Worm (Caenorhabditis elegans) whole organism, L2 larva: Measurements from ENCODE around the gene clec-173.

ENCODE experiments used
- C34F6.9 ChIP-seq: fragments of 150-350 bp; optimal IDR thresholded peaks from 2 replicates; lab custom pipeline; 2014; ENCODE audit warnings: missing biosample characterization, missing genetic modification characterization
- F13H6.1 ChIP-seq: sonication (generic microtip); optimal IDR thresholded peaks from 2 replicates; lab custom pipeline; 2016; ENCODE audit warnings: missing genetic modification characterization, missing compliant biosample characterization
- R02D3.7 ChIP-seq: fragments of 150-350 bp; optimal IDR thresholded peaks from 2 replicates; lab custom pipeline; 2014; ENCODE audit warnings: missing biosample characterization, missing genetic modification characterization
- Y55F3AM.14 ChIP-seq: fragments of 200-800 bp; sonication (Bioruptor generic); optimal IDR thresholded peaks from 2 replicates; lab custom pipeline; 2018; ENCODE audit warnings: mild to moderate bottlenecking, missing genetic modification characterization, missing compliant biosample characterization
- ZK546.5 ChIP-seq: sonication (generic microtip); optimal IDR thresholded peaks from 2 replicates; lab custom pipeline; 2017; ENCODE audit warnings: missing biosample characterization, missing genetic modification characterization
- alr-1 ChIP-seq: fragments of 150-350 bp; optimal IDR thresholded peaks from 2 replicates; lab custom pipeline; 2014; ENCODE audit warnings: missing biosample characterization, missing genetic modification characterization
- blmp-1 ChIP-seq: sonication (generic microtip); optimal IDR thresholded peaks from 2 replicates; lab custom pipeline; 2017; ENCODE audit warnings: missing genetic modification characterization, mild to moderate bottlenecking, missing compliant biosample characterization, antibody characterized with exemption, moderate library complexity; ENCODE audit not compliant: insufficient read depth
- ceh-16 ChIP-seq: fragments of 150-350 bp; optimal IDR thresholded peaks from 2 replicates; lab custom pipeline; 2014; ENCODE audit warnings: missing biosample characterization, missing genetic modification characterization
- ceh-82 ChIP-seq: fragments of 150-350 bp; optimal IDR thresholded peaks from 2 replicates; lab custom pipeline; 2014; ENCODE audit warnings: missing biosample characterization, missing genetic modification characterization
- crh-2 ChIP-seq: sonication (generic microtip); optimal IDR thresholded peaks from 2 replicates; lab custom pipeline; 2017; ENCODE audit warnings: missing biosample characterization, missing genetic modification characterization
- dmd-4 ChIP-seq: sonication (generic microtip); optimal IDR thresholded peaks from 2 replicates; lab custom pipeline; 2017; ENCODE audit warnings: missing biosample characterization, missing genetic modification characterization
- elt-1 ChIP-seq: fragments of 150-350 bp; optimal IDR thresholded peaks from 2 replicates; lab custom pipeline; 2014; ENCODE audit warnings: missing biosample characterization, missing genetic modification characterization
- elt-3 ChIP-seq: sonication (generic microtip); optimal IDR thresholded peaks from 2 replicates; lab custom pipeline; 2017; ENCODE audit warnings: missing biosample characterization, missing genetic modification characterization
- fos-1 ChIP-seq: fragments of 150-350 bp; optimal IDR thresholded peaks from 2 replicates; lab custom pipeline; 2014; ENCODE audit warnings: missing biosample characterization, missing genetic modification characterization
- gmeb-1 ChIP-seq: fragments of 150-350 bp; optimal IDR thresholded peaks from 2 replicates; lab custom pipeline; 2014; ENCODE audit warnings: missing biosample characterization, missing genetic modification characterization
- lin-11 ChIP-seq: fragments of 150-350 bp; sonication (generic microtip); optimal IDR thresholded peaks from 2 replicates; lab custom pipeline; 2014; ENCODE audit warnings: missing biosample characterization, missing genetic modification characterization, inconsistent platforms, mixed read lengths
- lin-13 ChIP-seq: fragments of 150-350 bp; optimal IDR thresholded peaks from 2 replicates; lab custom pipeline; 2014; ENCODE audit warnings: missing biosample characterization, missing genetic modification reagents, missing genetic modification characterization
- lin-39 ChIP-seq: fragments of 150-350 bp; optimal IDR thresholded peaks from 2 replicates; lab custom pipeline; 2014; ENCODE audit warnings: missing biosample characterization, missing genetic modification reagents, missing genetic modification characterization
- lsy-2 ChIP-seq, 2 experiments: fragments of 150-350 bp in 1 of 2; sonication (generic microtip) in 1 of 2; optimal IDR thresholded peaks; 2 replicates each; lab custom pipeline; 2014 to 2017; ENCODE audit warnings: missing biosample characterization in 2 of 2, missing genetic modification characterization in 2 of 2
- mab-5 ChIP-seq: fragments of 150-350 bp; optimal IDR thresholded peaks from 2 replicates; lab custom pipeline; 2014; ENCODE audit warnings: missing biosample characterization, missing genetic modification characterization
- mbf-1 ChIP-seq: sonication (generic microtip); optimal IDR thresholded peaks from 2 replicates; lab custom pipeline; 2017; ENCODE audit warnings: missing biosample characterization, missing genetic modification characterization
- mdl-1 ChIP-seq, 2 experiments: fragments of 150-350 bp in 1 of 2; sonication (generic microtip) in 1 of 2; optimal IDR thresholded peaks; 2 replicates each; lab custom pipeline; 2017; ENCODE audit warnings: missing biosample characterization in 2 of 2, missing genetic modification characterization in 2 of 2
- nhr-11 ChIP-seq: fragments of 150-350 bp; optimal IDR thresholded peaks from 2 replicates; lab custom pipeline; 2014; ENCODE audit warnings: missing biosample characterization, missing genetic modification characterization
- nhr-12 ChIP-seq: fragments of 150-350 bp; optimal IDR thresholded peaks from 2 replicates; lab custom pipeline; 2014; ENCODE audit warnings: missing biosample characterization, missing genetic modification characterization
- nhr-129 ChIP-seq: fragments of 150-350 bp; optimal IDR thresholded peaks from 2 replicates; lab custom pipeline; 2014; ENCODE audit warnings: missing biosample characterization, missing genetic modification characterization
- nhr-21 ChIP-seq: fragments of 150-350 bp; optimal IDR thresholded peaks from 2 replicates; lab custom pipeline; 2014; ENCODE audit warnings: missing biosample characterization, missing genetic modification characterization
- nhr-23 ChIP-seq: fragments of 150-350 bp; optimal IDR thresholded peaks from 2 replicates; lab custom pipeline; 2014; ENCODE audit warnings: missing biosample characterization, missing genetic modification reagents, missing genetic modification characterization
- nhr-237 ChIP-seq: fragments of 150-350 bp; optimal IDR thresholded peaks from 2 replicates; lab custom pipeline; 2014; ENCODE audit warnings: missing biosample characterization, missing genetic modification characterization
- nhr-25 ChIP-seq: fragments of 150-350 bp; sonication (generic microtip); optimal IDR thresholded peaks from 3 replicates; lab custom pipeline; 2014; ENCODE audit warnings: missing biosample characterization, missing genetic modification characterization
- nhr-6 ChIP-seq: fragments of 150-350 bp; optimal IDR thresholded peaks from 2 replicates; lab custom pipeline; 2014; ENCODE audit warnings: missing biosample characterization, missing genetic modification characterization
- nhr-77 ChIP-seq: fragments of 150-350 bp; optimal IDR thresholded peaks from 2 replicates; lab custom pipeline; 2014; ENCODE audit warnings: missing biosample characterization, missing genetic modification characterization
- sem-4 ChIP-seq: fragments of 150-350 bp; optimal IDR thresholded peaks from 2 replicates; lab custom pipeline; 2014; ENCODE audit warnings: missing biosample characterization, missing genetic modification reagents, missing genetic modification characterization
- sma-3 ChIP-seq: sonication (generic microtip); optimal IDR thresholded peaks from 2 replicates; lab custom pipeline; 2016; ENCODE audit warnings: missing genetic modification reagents, missing genetic modification characterization, missing compliant biosample characterization
- sma-9 ChIP-seq, 2 experiments: fragments of 150-350 bp in 1 of 2; sonication (generic microtip) in 1 of 2; optimal IDR thresholded peaks; 2 replicates each; lab custom pipeline; 2014 to 2016; ENCODE audit warnings: missing genetic modification characterization in 2 of 2, mild to moderate bottlenecking in 1 of 2, missing biosample characterization in 1 of 2, missing compliant biosample characterization in 1 of 2, missing genetic modification reagents in 1 of 2, moderate library complexity in 1 of 2
- snpc-4 ChIP-seq: fragments of 150-350 bp; optimal IDR thresholded peaks from 2 replicates; lab custom pipeline; 2014; ENCODE audit warnings: missing biosample characterization, missing genetic modification characterization
- unc-39 ChIP-seq: fragments of 150-350 bp; optimal IDR thresholded peaks from 2 replicates; lab custom pipeline; 2014; ENCODE audit warnings: missing biosample characterization, missing genetic modification characterization
- unc-55 ChIP-seq: fragments of 150-350 bp; sonication (generic microtip); optimal IDR thresholded peaks from 3 replicates; lab custom pipeline; 2014; ENCODE audit warnings: missing biosample characterization, missing genetic modification reagents, missing genetic modification characterization
- unc-62 ChIP-seq: fragments of 150-350 bp; optimal IDR thresholded peaks from 2 replicates; lab custom pipeline; 2014; ENCODE audit warnings: missing biosample characterization, missing genetic modification reagents, missing genetic modification characterization
- ztf-1 ChIP-seq: fragments of 200-800 bp; sonication (Bioruptor generic); conservative IDR thresholded peaks from 2 replicates; pipeline ENCODE4 v1.3.6; 2022; ENCODE audit warnings: missing genetic modification characterization, missing compliant biosample characterization
- ztf-4 ChIP-seq: fragments of 150-350 bp; optimal IDR thresholded peaks from 2 replicates; lab custom pipeline; 2014; ENCODE audit warnings: missing biosample characterization, missing genetic modification characterization

Gene clec-173

DNA sequence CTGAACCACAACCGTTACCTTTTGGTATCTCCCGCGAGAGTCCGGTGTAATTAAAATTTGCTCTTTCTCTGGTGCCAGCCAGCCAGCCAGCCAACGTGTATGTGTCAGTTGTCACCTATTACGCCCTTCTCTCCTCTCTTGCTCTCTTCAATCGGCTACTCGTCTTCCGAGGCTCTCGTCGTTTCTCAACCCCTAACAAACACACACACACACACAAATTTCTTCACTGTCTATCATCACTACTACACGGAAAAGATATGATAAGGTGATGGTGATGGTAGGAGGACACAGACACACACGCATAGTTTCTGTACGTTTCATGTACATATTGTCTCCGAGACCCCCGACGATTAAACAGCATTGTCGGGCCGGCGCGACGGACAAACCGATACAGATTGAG, 35.8 kb downstream of the clec-173 start:
- TF ChIP-seq ceh-82 (tag; lab: Kevin White, UChicago) (no peak), elt-1 (tag; lab: Kevin White, UChicago) (no peak), mdl-1 (tag; optimal IDR thresholded peaks at IDR 0.05; lab: Kevin White, UChicago) (no peak), mbf-1 (no peak), elt-3 (tag; lab: Kevin White, UChicago) (no peak), unc-55 (no peak), snpc-4 (tag; lab: Kevin White, UChicago) (no peak), C34F6.9 (no peak), nhr-6 (no peak), unc-39 (no peak), lsy-2 (tag; optimal IDR thresholded peaks at IDR 0.05; lab: Kevin White, UChicago) (peak in 1 of 2 experiments; percentile 28), Y55F3AM.14 (GFP tag; lab: Kevin White, UChicago) (no peak), lin-11 (no peak), fos-1 (peak; percentile 77), ztf-4 (no peak), nhr-23 (no peak), gmeb-1 (tag; lab: Kevin White, UChicago) (peak; percentile 30), nhr-21 (peak; percentile 9), nhr-129 (tag; lab: Kevin White, UChicago) (peak; percentile 61), mab-5 (tag; lab: Kevin White, UChicago) (no peak), ztf-1 (GFP tag; lab: Robert Waterston, UW) (no peak), ZK546.5 (no peak), R02D3.7 (tag; lab: Kevin White, UChicago) (no peak), ceh-16 (tag; lab: Kevin White, UChicago) (no peak), nhr-237 (tag; lab: Kevin White, UChicago) (no peak), blmp-1 (tag; lab: Kevin White, UChicago) (no peak), nhr-11 (tag; lab: Kevin White, UChicago) (no peak), dmd-4 (tag; lab: Kevin White, UChicago) (no peak), sem-4 (tag; lab: Kevin White, UChicago) (no peak), sma-3 (peak; percentile 41), sma-9 (GFP tag; optimal IDR thresholded peaks at IDR 0.05; lab: Kevin White, UChicago) (peak; percentile 38), sma-9 (tag; optimal IDR thresholded peaks at IDR 0.05; lab: Kevin White, UChicago) (no peak), nhr-77 (tag; lab: Kevin White, UChicago) (no peak), unc-62 (GFP tag; lab: Kevin White, UChicago) (no peak), crh-2 (tag; lab: Kevin White, UChicago) (peak; percentile 42), nhr-12 (no peak), alr-1 (tag; lab: Kevin White, UChicago) (no peak), lin-39 (tag; lab: Kevin White, UChicago) (no peak), F13H6.1 (tag; lab: Kevin White, UChicago) (peak; percentile 69)

DNA sequence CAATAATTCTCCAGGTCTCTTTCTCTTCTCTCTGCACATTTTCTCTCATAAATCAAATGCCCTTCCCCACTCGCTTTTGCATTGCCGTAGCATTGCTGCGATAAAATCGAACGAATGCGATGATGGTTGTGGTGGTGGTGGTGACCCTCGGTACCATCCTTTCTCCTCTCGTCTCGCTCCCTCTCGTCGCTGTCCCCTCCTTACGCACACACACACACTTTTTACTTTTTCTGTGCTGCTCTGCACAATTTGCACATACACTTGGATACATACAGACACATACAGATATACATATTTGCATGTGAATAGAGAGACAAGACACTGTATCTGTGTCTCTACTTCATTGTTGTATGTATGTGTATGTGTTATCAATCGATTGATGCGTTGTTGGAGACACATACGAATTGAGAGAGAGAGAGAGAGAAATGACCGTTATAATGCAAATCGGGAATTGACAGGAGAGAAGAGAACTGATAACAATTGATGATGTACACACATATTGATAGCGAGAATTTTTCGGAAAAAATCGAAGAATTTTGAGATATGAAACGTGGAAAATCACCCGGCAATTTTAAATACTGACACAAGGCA, 39.8 kb downstream of the clec-173 start:
- TF ChIP-seq lsy-2 (tag; optimal IDR thresholded peaks at IDR 0.05; lab: Kevin White, UChicago), result peak in 1 of 2 experiments; percentile 52
- TF ChIP-seq nhr-25 (tag; lab: Kevin White, UChicago), result peak; percentile 25
- peak; percentile 36 for TF ChIP-seq lin-13 (GFP tag; lab: Kevin White, UChicago)
- TF ChIP-seq mab-5 (tag; lab: Kevin White, UChicago), result peak; percentile 65
- TF ChIP-seq nhr-21, result peak; percentile 41
- peak; percentile 76 for TF ChIP-seq sma-3
- no peak for TF ChIP-seq mbf-1
- TF ChIP-seq C34F6.9, result peak; percentile 7
- peak; percentile 96 for TF ChIP-seq fos-1
- TF ChIP-seq lin-11, result no peak
- TF ChIP-seq blmp-1 (tag; lab: Kevin White, UChicago), result peak; percentile 1
- no peak for TF ChIP-seq nhr-237 (tag; lab: Kevin White, UChicago)
- peak; percentile 2 for TF ChIP-seq ceh-16 (tag; lab: Kevin White, UChicago)
- TF ChIP-seq nhr-129 (tag; lab: Kevin White, UChicago), result peak; percentile 75
- TF ChIP-seq crh-2 (tag; lab: Kevin White, UChicago), result peak; percentile 84
- TF ChIP-seq ceh-82 (tag; lab: Kevin White, UChicago), result no peak
- TF ChIP-seq sma-9 (GFP tag; optimal IDR thresholded peaks at IDR 0.05; lab: Kevin White, UChicago), result peak; percentile 22
- TF ChIP-seq sma-9 (tag; optimal IDR thresholded peaks at IDR 0.05; lab: Kevin White, UChicago), result no peak
- peak; percentile 85 for TF ChIP-seq F13H6.1 (tag; lab: Kevin White, UChicago)
- peak; percentile 65 for TF ChIP-seq gmeb-1 (tag; lab: Kevin White, UChicago)
- TF ChIP-seq, all 48 proteins: peak for 15
